Worm (Caenorhabditis elegans) whole organism, mixed stage, embryonic: ENCODE results near the gene grl-23.

Experiments
- ceh-43 ChIP-seq: fragments of 200-800 bp; sonication (Bioruptor generic); optimal IDR thresholded peaks from 2 replicates; lab custom pipeline; 2018; ENCODE audit warnings: mild to moderate bottlenecking, missing genetic modification characterization, moderate library complexity, missing compliant biosample characterization
- nhr-76 ChIP-seq: sonication (generic microtip); optimal IDR thresholded peaks from 2 replicates; lab custom pipeline; 2017; ENCODE audit warnings: missing biosample characterization, missing genetic modification characterization

ce11 chrV:12592379-12592778, 15.7 kb upstream of the grl-23 start, which contains the start of gene C14C10.2:
- no peak for TF ChIP-seq ceh-43 (GFP tag; lab: Kevin White, UChicago)
- TF ChIP-seq nhr-76 (tag; lab: Kevin White, UChicago) = no peak
